Worm (Caenorhabditis elegans): ENCODE data around the gene nuo-4.

Gene nuo-4

DNA sequence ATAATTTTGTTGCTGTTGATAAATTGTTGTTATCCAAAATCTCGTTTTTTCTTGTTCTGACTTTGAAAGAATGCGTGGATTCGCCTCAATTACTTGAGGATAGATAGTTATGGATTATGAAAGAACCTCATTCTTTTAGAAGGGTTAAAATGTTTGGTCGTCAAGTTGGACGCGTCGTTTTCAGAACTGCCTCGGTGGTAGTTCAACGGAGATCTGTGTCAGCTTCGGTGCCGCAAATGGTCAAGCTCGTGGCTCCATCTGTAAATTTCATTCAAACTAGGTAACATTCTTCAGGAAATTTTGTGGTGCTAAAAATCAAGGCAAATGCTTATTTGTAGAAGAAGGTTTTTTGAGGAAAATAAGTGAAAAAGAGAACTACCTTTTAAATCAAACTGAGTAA, 22.0 kb upstream of the nuo-4 start, which contains the start of gene ndab-2 (continued):
- TF ChIP-seq T07F8.4 (tag; optimal IDR thresholded peaks at IDR 0.05) = no peak
- TF ChIP-seq tlf-1 (GFP tag; optimal IDR thresholded peaks at IDR 0.05) = peak; percentile 60
- no peak for TF ChIP-seq ets-4 (GFP tag; optimal IDR thresholded peaks at IDR 0.05)
- 0 out of 2 replicates have a peak, but pooled peaks have one; percentile 52 for TF ChIP-seq dox-1 (GFP tag; IDR thresholded peaks at IDR 0.05)
- TF ChIP-seq ceh-91 (GFP tag; IDR thresholded peaks at IDR 0.05) = no peak
- peak; percentile 59; the same call in 1 of the 2 replicates for TF ChIP-seq ceh-100 (GFP tag; IDR thresholded peaks at IDR 0.05)
- no peak for TF ChIP-seq nhr-90 (tag; optimal IDR thresholded peaks at IDR 0.05)
- no peak for TF ChIP-seq zfh-2 (GFP tag; conservative IDR thresholded peaks at IDR 0.05)
- peak; percentile 19 for TF ChIP-seq dpff-1 (tag; optimal IDR thresholded peaks at IDR 0.05)
- TF ChIP-seq hlh-12 (tag; optimal IDR thresholded peaks at IDR 0.05) = no peak
- no peak for TF ChIP-seq sdz-38 (tag; optimal IDR thresholded peaks at IDR 0.05)
- no peak for TF ChIP-seq tbx-9 (tag; optimal IDR thresholded peaks at IDR 0.05; ENCODE audit: borderline replicate concordance)
- no peak for TF ChIP-seq Y67H2A.10 (GFP tag; conservative IDR thresholded peaks at IDR 0.05)
- no peak for TF ChIP-seq C17E4.6 (GFP tag; IDR thresholded peaks at IDR 0.05)
- no peak for TF ChIP-seq Y79H2A.3 (GFP tag; conservative IDR thresholded peaks at IDR 0.05)
- TF ChIP-seq F55B11.4 (tag; optimal IDR thresholded peaks at IDR 0.05; ENCODE audit: borderline replicate concordance, insufficient read depth) = no peak
- peak; percentile 75 for TF ChIP-seq Y56A3A.18 (GFP tag; IDR thresholded peaks at IDR 0.05)
- peak; percentile 59 for TF ChIP-seq F33H1.4 (GFP tag; IDR thresholded peaks at IDR 0.05)
- no peak for TF ChIP-seq F57C9.4 (tag; optimal IDR thresholded peaks at IDR 0.05)
- no peak for TF ChIP-seq nfya-1 (tag; optimal IDR thresholded peaks at IDR 0.05; ENCODE audit: borderline replicate concordance, insufficient read depth)
- TF ChIP-seq repo-1 (tag; optimal IDR thresholded peaks at IDR 0.05) = peak; percentile 52
- TF ChIP-seq F52B5.7 (tag; optimal IDR thresholded peaks at IDR 0.05) = no peak
- peak; percentile 87 for TF ChIP-seq madf-3 (GFP tag; IDR thresholded peaks at IDR 0.05)
- no peak for TF ChIP-seq aptf-2 (GFP tag; conservative IDR thresholded peaks at IDR 0.05)
- peak; percentile 47; the same call in 1 of the 2 replicates for TF ChIP-seq mcd-1 (GFP tag; IDR thresholded peaks at IDR 0.05)
- TF ChIP-seq cebp-1 (GFP tag; IDR thresholded peaks at IDR 0.05) = no peak
- TF ChIP-seq cebp-1 (tag; optimal IDR thresholded peaks at IDR 0.05) = peak; percentile 49
- no peak for TF ChIP-seq efl-1 (GFP tag; optimal IDR thresholded peaks at IDR 0.05)
- no peak for TF ChIP-seq let-607 (tag; optimal IDR thresholded peaks at IDR 0.05)
- TF ChIP-seq cebp-2 (GFP tag; IDR thresholded peaks at IDR 0.05) = no peak
- no peak for TF ChIP-seq hlh-26 (GFP tag; conservative IDR thresholded peaks at IDR 0.05)
- TF ChIP-seq mxl-1 (tag; optimal IDR thresholded peaks at IDR 0.05) = no peak
- TF ChIP-seq hrde-1 (tag; optimal IDR thresholded peaks at IDR 0.05; ENCODE audit: borderline replicate concordance) = peak; percentile 71
- no peak for TF ChIP-seq rec-8 (tag; optimal IDR thresholded peaks at IDR 0.05)
- no peak for TF ChIP-seq ama-1 (optimal IDR thresholded peaks at IDR 0.05)
- peak in 1 of 2 experiments; percentile 73 for TF ChIP-seq ama-1 (GFP tag; optimal IDR thresholded peaks at IDR 0.05)
- TF ChIP-seq egl-44 (GFP tag; IDR thresholded peaks at IDR 0.05) = peak; percentile 41; the same call in 1 of the 2 replicates
- peak; percentile 13 for TF ChIP-seq ztf-18 (tag; optimal IDR thresholded peaks at IDR 0.05)
- no peak for TF ChIP-seq snpc-1.3 (tag; optimal IDR thresholded peaks at IDR 0.05; ENCODE audit: insufficient read depth)
- TF ChIP-seq Y95B8A.8 (GFP tag; IDR thresholded peaks at IDR 0.05) = no peak
- TF ChIP-seq attf-5 (GFP tag; optimal IDR thresholded peaks at IDR 0.05) = no peak
- no peak for TF ChIP-seq gei-17 (GFP tag; optimal IDR thresholded peaks at IDR 0.05)
- no peak for TF ChIP-seq bed-2 (GFP tag; IDR thresholded peaks at IDR 0.05)
- TF ChIP-seq lin-26 (GFP tag; IDR thresholded peaks at IDR 0.05) = peak; percentile 62; the same call in 1 of the 2 replicates
- TF ChIP-seq xnd-1 (tag; optimal IDR thresholded peaks at IDR 0.05) = no peak
- TF ChIP-seq K12H6.12 (tag; optimal IDR thresholded peaks at IDR 0.05) = no peak
- no peak for TF ChIP-seq madf-8 (GFP tag; conservative IDR thresholded peaks at IDR 0.05)
- TF ChIP-seq F22D6.2 (tag; optimal IDR thresholded peaks at IDR 0.05) = no peak
- no peak for TF ChIP-seq sptf-2 (GFP tag; optimal IDR thresholded peaks at IDR 0.05)

Data from whole organism, young adult.